Worm (Caenorhabditis elegans) whole organism, L3 larva: Measurements from ENCODE around the gene itsn-1.

Source experiments
- R02D3.7 ChIP-seq: fragments of 150-350 bp; optimal IDR thresholded peaks from 2 replicates; lab custom pipeline; 2014; ENCODE audit warnings: missing biosample characterization, missing genetic modification characterization
- ZK546.5 ChIP-seq: sonication (generic microtip); optimal IDR thresholded peaks from 2 replicates; lab custom pipeline; 2017; ENCODE audit warnings: missing biosample characterization, missing genetic modification characterization
- ceh-28 ChIP-seq: fragments of 150-350 bp; optimal IDR thresholded peaks from 2 replicates; lab custom pipeline; 2014; ENCODE audit warnings: missing biosample characterization, missing genetic modification reagents, missing genetic modification characterization
- ceh-9 ChIP-seq: sonication (generic microtip); optimal IDR thresholded peaks from 2 replicates; lab custom pipeline; 2018; ENCODE audit warnings: missing biosample characterization, missing genetic modification characterization
- mdl-1 ChIP-seq: fragments of 150-350 bp; optimal IDR thresholded peaks from 2 replicates; lab custom pipeline; 2014; ENCODE audit warnings: missing biosample characterization, missing genetic modification characterization
- mml-1 ChIP-seq: fragments of 150-350 bp; sonication (generic microtip); optimal IDR thresholded peaks from 3 replicates; lab custom pipeline; 2014; ENCODE audit warnings: missing biosample characterization, missing genetic modification characterization
- nhr-11 ChIP-seq: fragments of 150-350 bp; optimal IDR thresholded peaks from 2 replicates; lab custom pipeline; 2014; ENCODE audit warnings: missing biosample characterization, missing genetic modification characterization
- nhr-43 ChIP-seq: sonication (generic microtip); optimal IDR thresholded peaks from 2 replicates; lab custom pipeline; 2016; ENCODE audit warnings: mild to moderate bottlenecking, missing genetic modification characterization, missing compliant biosample characterization; ENCODE audit not compliant: poor library complexity, severe bottlenecking
- pha-4 ChIP-seq: fragments of 150-350 bp; optimal IDR thresholded peaks from 2 replicates; lab custom pipeline; 2014; ENCODE audit warnings: missing biosample characterization, missing genetic modification reagents, missing genetic modification characterization
- pqm-1 ChIP-seq: fragments of 150-350 bp; optimal IDR thresholded peaks from 2 replicates; lab custom pipeline; 2017; ENCODE audit warnings: missing biosample characterization, missing genetic modification characterization, inconsistent platforms
- snpc-4 ChIP-seq: fragments of 150-350 bp; optimal IDR thresholded peaks from 2 replicates; lab custom pipeline; 2014; ENCODE audit warnings: missing biosample characterization, missing genetic modification characterization

- TF ChIP-seq pqm-1 (tag; lab: Kevin White, UChicago) = no peak
- no peak for TF ChIP-seq nhr-43 (tag; lab: Kevin White, UChicago)
- TF ChIP-seq ceh-28 (tag; lab: Kevin White, UChicago) = no peak
- no peak for TF ChIP-seq R02D3.7 (tag; lab: Kevin White, UChicago)
- no peak for TF ChIP-seq mdl-1 (tag; lab: Kevin White, UChicago)
- TF ChIP-seq nhr-11 (tag; lab: Kevin White, UChicago) = no peak
- no peak for TF ChIP-seq mml-1 (tag; lab: Kevin White, UChicago)
- TF ChIP-seq pha-4 (tag; lab: Kevin White, UChicago) = no peak
- no peak for TF ChIP-seq ceh-9 (tag; lab: Kevin White, UChicago)
- TF ChIP-seq snpc-4 (tag; lab: Kevin White, UChicago) = no peak
- TF ChIP-seq ZK546.5 (tag; lab: Kevin White, UChicago) = no peak
These were observed 15.2 kb upstream of the itsn-1 start for ce11 chrIV:17104157-17104872.
